Fruit fly (Drosophila melanogaster): ENCODE measurements around the gene Nhe2.
A peak's percentile ranks its signal among the peaks of the same experiment; 100 is the strongest.

Gene Nhe2

DNA sequence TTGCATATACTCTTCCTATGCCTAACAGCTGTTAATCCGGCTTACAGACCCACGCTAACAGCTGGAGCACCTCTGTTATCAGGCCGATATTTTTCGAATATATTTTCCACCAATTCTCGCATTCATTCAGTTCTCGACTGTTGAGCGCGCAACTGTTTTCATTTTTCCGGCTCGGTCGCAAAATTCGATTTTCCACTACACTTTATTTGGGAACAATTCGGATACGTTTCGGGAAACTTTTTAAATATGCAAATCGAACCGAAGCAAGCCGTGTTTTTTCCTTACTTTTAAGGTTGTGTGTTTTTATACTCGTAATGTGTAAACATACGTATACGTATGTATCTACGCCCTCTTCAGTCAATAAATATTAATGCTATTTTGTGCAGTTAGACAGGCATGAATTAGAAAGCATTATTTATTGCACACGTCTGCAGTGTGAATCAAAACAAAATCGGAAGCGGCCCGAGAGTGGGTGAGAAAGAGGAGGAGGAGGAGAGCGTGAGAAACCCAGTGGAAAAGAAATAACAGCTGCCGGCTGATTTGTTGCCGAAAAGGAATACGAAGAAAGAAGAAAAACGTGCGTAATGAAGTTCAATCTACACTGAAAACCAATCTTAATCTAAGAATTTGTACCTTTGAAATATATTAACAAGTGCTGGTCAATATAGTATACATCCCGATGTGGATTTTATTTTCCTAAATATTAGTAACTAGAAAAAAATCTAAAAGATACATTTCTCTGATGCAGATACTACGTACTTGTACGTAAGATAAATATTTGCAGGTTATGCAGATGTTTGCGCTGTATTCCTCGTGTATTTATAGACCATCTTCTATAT is 3.5 kb downstream of the Nhe2 start (continued):
- TF ChIP-seq zf30C (GFP tag; optimal IDR thresholded peaks at IDR 0.05) (no peak), da (GFP tag; optimal IDR thresholded peaks at IDR 0.05) (no peak), Rfx (GFP tag; IDR thresholded peaks at IDR 0.05) (0 out of 2 replicates have a peak, but pooled peaks have one; percentile 24), Ets97D (GFP tag; optimal IDR thresholded peaks at IDR 0.05) (no peak), btn (GFP tag; optimal IDR thresholded peaks at IDR 0.05) (no peak), CG15011 (GFP tag; optimal IDR thresholded peaks at IDR 0.05) (no peak), Oli (tag; optimal IDR thresholded peaks at IDR 0.05) (no peak), lab (GFP tag; optimal IDR thresholded peaks at IDR 0.05) (no peak), z (GFP tag; IDR thresholded peaks at IDR 0.05) (no peak), nau (GFP tag; optimal IDR thresholded peaks at IDR 0.05) (peak; percentile 47), shn (GFP tag; optimal IDR thresholded peaks at IDR 0.05) (no peak), bsh (GFP tag; optimal IDR thresholded peaks at IDR 0.05) (peak in 1 of 2 experiments; percentile 37), CG7271 (tag; optimal IDR thresholded peaks at IDR 0.05) (peak; percentile 37), CG11247 (GFP tag; IDR thresholded peaks at IDR 0.05) (no peak), CG33213 (GFP tag; optimal IDR thresholded peaks at IDR 0.05) (no peak), row (GFP tag; IDR thresholded peaks at IDR 0.05) (0 out of 3 replicates have a peak, but pooled peaks have one; percentile 14), org-1 (GFP tag; optimal IDR thresholded peaks at IDR 0.05) (no peak), MBD-R2 (GFP tag; IDR thresholded peaks at IDR 0.05) (no peak), dati (GFP tag; IDR thresholded peaks at IDR 0.05) (no peak), crol (GFP tag; IDR thresholded peaks at IDR 0.05) (0 out of 2 replicates have a peak, but pooled peaks have one; percentile 9), CG5953 (GFP tag; IDR thresholded peaks at IDR 0.05) (no peak), onecut (GFP tag; IDR thresholded peaks at IDR 0.05) (no peak), Ssrp (tag; optimal IDR thresholded peaks at IDR 0.05) (no peak), caup (GFP tag; optimal IDR thresholded peaks at IDR 0.05; ENCODE audit: severe bottlenecking) (no peak), CG4617 (GFP tag; optimal IDR thresholded peaks at IDR 0.05; ENCODE audit: borderline replicate concordance) (no peak), Deaf1 (tag; optimal IDR thresholded peaks at IDR 0.05) (peak; percentile 21), CTCF (GFP tag; optimal IDR thresholded peaks at IDR 0.05) (peak; percentile 1), CG12942 (GFP tag; optimal IDR thresholded peaks at IDR 0.05) (no peak), Max (GFP tag; optimal IDR thresholded peaks at IDR 0.05) (no peak), Dip2 (GFP tag; IDR thresholded peaks at IDR 0.05) (no peak), CG31388 (GFP tag; optimal IDR thresholded peaks at IDR 0.05) (no peak), CG4730 (GFP tag; IDR thresholded peaks at IDR 0.05) (no peak), zfh2 (GFP tag; optimal IDR thresholded peaks at IDR 0.05) (no peak), CG1602 (GFP tag; optimal IDR thresholded peaks at IDR 0.05) (no peak), ranshi (GFP tag; IDR thresholded peaks at IDR 0.05) (no peak), CG4424 (GFP tag; optimal IDR thresholded peaks at IDR 0.05) (peak; percentile 32), CG2120 (GFP tag; optimal IDR thresholded peaks at IDR 0.05) (peak; percentile 15)

DNA sequence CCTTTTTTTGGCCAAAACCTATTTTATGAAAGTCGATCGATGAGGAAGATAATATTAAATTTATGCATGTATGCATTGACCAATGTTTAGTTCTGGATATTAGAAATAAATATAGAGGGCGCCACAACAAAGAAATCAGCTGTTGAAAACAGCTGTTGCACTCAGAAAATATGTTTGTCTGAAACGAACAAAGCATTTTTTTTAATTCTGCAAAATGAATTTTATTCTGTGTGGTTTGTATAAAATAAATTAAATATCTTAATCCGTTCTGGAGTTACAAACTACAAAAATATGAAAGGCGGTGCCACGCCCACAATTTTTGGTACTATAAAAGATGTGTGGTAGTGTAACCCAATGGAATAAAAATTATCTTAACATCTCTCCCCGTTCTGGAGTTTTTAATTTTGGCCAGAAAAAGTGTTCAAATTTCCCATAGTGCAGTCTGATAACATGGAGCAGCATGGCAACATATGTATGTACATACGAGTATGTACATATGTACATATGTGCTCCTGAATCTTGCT is 4.5 kb downstream of the Nhe2 start:
- TF ChIP-seq pan (optimal IDR thresholded peaks at IDR 0.05) = no peak
- TF ChIP-seq pan (GFP tag; optimal IDR thresholded peaks at IDR 0.05 in 1 of 2, IDR thresholded peaks at IDR 0.05 in 1 of 2) = peak in 1 of 2 experiments; percentile 27
- TF ChIP-seq zf30C (GFP tag; optimal IDR thresholded peaks at IDR 0.05) = peak; percentile 83
- TF ChIP-seq CG7987 (GFP tag; optimal IDR thresholded peaks at IDR 0.05) = no peak
- TF ChIP-seq gro (GFP tag; optimal IDR thresholded peaks at IDR 0.05) = peak; percentile 29
- TF ChIP-seq gce (GFP tag; IDR thresholded peaks at IDR 0.05) = no peak
- TF ChIP-seq Bgb (GFP tag; IDR thresholded peaks at IDR 0.05; ENCODE audit: partially characterized antibody) = no peak
- TF ChIP-seq mld (GFP tag; IDR thresholded peaks at IDR 0.05; ENCODE audit: partially characterized antibody) = no peak
- TF ChIP-seq kah (GFP tag; optimal IDR thresholded peaks at IDR 0.05) = no peak
- no peak for TF ChIP-seq CG8359 (GFP tag; optimal IDR thresholded peaks at IDR 0.05; ENCODE audit: borderline replicate concordance)
- TF ChIP-seq grau (tag; optimal IDR thresholded peaks at IDR 0.05) = peak; percentile 58
- TF ChIP-seq bcd (GFP tag; optimal IDR thresholded peaks at IDR 0.05) = peak; percentile 52
- TF ChIP-seq CG8765 (GFP tag; IDR thresholded peaks at IDR 0.05) = no peak
- TF ChIP-seq HLH54F (GFP tag; optimal IDR thresholded peaks at IDR 0.05) = peak; percentile 5
- no peak for TF ChIP-seq CG6272 (GFP tag; IDR thresholded peaks at IDR 0.05)
- TF ChIP-seq CG33557 (GFP tag; optimal IDR thresholded peaks at IDR 0.05) = peak; percentile 56

Data from whole organism, embryonic.